Fruit fly (Drosophila melanogaster) whole organism, embryonic: ENCODE measurements around the gene CG17572.

Experiments used
- Atf3 ChIP-seq: fragments of 200-800 bp; sonication (Bioruptor generic); optimal IDR thresholded peaks from 3 replicates; lab custom pipeline; 2016; ENCODE audit warnings: missing biosample characterization, missing genetic modification characterization
- Awh ChIP-seq: fragments of 200-800 bp; sonication (Bioruptor generic); IDR thresholded peaks from 2 replicates; pipeline ENCODE4, ENCODE4 v1.3.6; 2022; ENCODE audit warnings: missing biosample characterization, missing genetic modification characterization
- B-H2 ChIP-seq: fragments of 200-800 bp; sonication (Bioruptor generic); optimal IDR thresholded peaks from 2 replicates; lab custom pipeline; 2018; ENCODE audit warnings: missing biosample characterization, mild to moderate bottlenecking, missing genetic modification characterization
- Bteb2 ChIP-seq: fragments of 200-800 bp; sonication (Bioruptor generic); optimal IDR thresholded peaks from 2 replicates; lab custom pipeline; 2016; ENCODE audit warnings: missing biosample characterization, missing genetic modification characterization
- C15 ChIP-seq: fragments of 200-800 bp; sonication (Bioruptor generic); IDR thresholded peaks from 3 replicates; pipeline ENCODE4 v1.3.6; 2022; ENCODE audit warnings: missing biosample characterization, missing genetic modification characterization
- CG10274 ChIP-seq: fragments of 200-800 bp; sonication (Bioruptor generic); optimal IDR thresholded peaks from 3 replicates; lab custom pipeline; 2017; ENCODE audit warnings: missing biosample characterization, mild to moderate bottlenecking, missing genetic modification characterization
- CG11085 ChIP-seq: fragments of 200-800 bp; sonication (Bioruptor generic); IDR thresholded peaks from 2 replicates; pipeline ENCODE4 v1.3.6; 2022; ENCODE audit warnings: missing biosample characterization, missing genetic modification characterization
- CG14050 ChIP-seq: fragments of 200-800 bp; sonication (Bioruptor generic); IDR thresholded peaks from 3 replicates; pipeline ENCODE4 v1.3.6; 2022; ENCODE audit warnings: missing biosample characterization, missing genetic modification characterization
- CG15011 ChIP-seq: fragments of 200-800 bp; sonication (Bioruptor generic); optimal IDR thresholded peaks from 3 replicates; lab custom pipeline; 2018; ENCODE audit warnings: missing biosample characterization, mild to moderate bottlenecking, missing genetic modification characterization
- CG1529 ChIP-seq: fragments of 200-800 bp; sonication (Bioruptor generic); optimal IDR thresholded peaks from 3 replicates; lab custom pipeline; 2018; ENCODE audit warnings: missing biosample characterization, missing genetic modification characterization
- CG15479 ChIP-seq: fragments of 200-800 bp; sonication (Bioruptor generic); optimal IDR thresholded peaks from 3 replicates; lab custom pipeline; 2019; ENCODE audit warnings: missing biosample characterization, mild to moderate bottlenecking, missing genetic modification characterization, moderate library complexity
- CG1647 ChIP-seq: fragments of 200-800 bp; sonication (Bioruptor generic); optimal IDR thresholded peaks from 3 replicates; lab custom pipeline; 2016; ENCODE audit warnings: missing biosample characterization, missing genetic modification characterization
- CG17186 ChIP-seq: fragments of 200-800 bp; sonication (Bioruptor generic); optimal IDR thresholded peaks from 3 replicates; lab custom pipeline; 2017; ENCODE audit warnings: missing biosample characterization, missing genetic modification reagents, missing genetic modification characterization
- CG17829 ChIP-seq: fragments of 200-800 bp; optimal IDR thresholded peaks from 2 replicates; lab custom pipeline; 2019; ENCODE audit warnings: missing biosample characterization, mild to moderate bottlenecking, missing genetic modification characterization, moderate library complexity
- CG1832 ChIP-seq: fragments of 200-800 bp; sonication (Bioruptor generic); optimal IDR thresholded peaks from 2 replicates; lab custom pipeline; 2017; ENCODE audit warnings: missing biosample characterization, mild to moderate bottlenecking, missing genetic modification characterization, inconsistent platforms
- CG2129 ChIP-seq: fragments of 200-800 bp; sonication (Bioruptor generic); IDR thresholded peaks from 2 replicates; pipeline ENCODE4 v1.3.6; 2022; ENCODE audit warnings: missing biosample characterization, missing genetic modification characterization; ENCODE audit not compliant: partially characterized antibody
- CG2712 ChIP-seq: fragments of 200-800 bp; optimal IDR thresholded peaks from 3 replicates; lab custom pipeline; 2019; ENCODE audit warnings: missing biosample characterization, mild to moderate bottlenecking, missing genetic modification characterization, moderate library complexity
- CG3838 ChIP-seq: fragments of 200-800 bp; sonication (Bioruptor generic); optimal IDR thresholded peaks from 3 replicates; lab custom pipeline; 2016; ENCODE audit warnings: missing biosample characterization, missing genetic modification characterization
- CG3995 ChIP-seq: fragments of 200-800 bp; sonication (Bioruptor generic); optimal IDR thresholded peaks from 3 replicates; lab custom pipeline; 2016; ENCODE audit warnings: missing biosample characterization, missing genetic modification characterization
- CG7556 ChIP-seq: fragments of 200-800 bp; sonication (Bioruptor generic); optimal IDR thresholded peaks from 2 replicates; lab custom pipeline; 2017; ENCODE audit warnings: missing biosample characterization, mild to moderate bottlenecking, missing genetic modification characterization
- CG7928 ChIP-seq: fragments of 200-800 bp; sonication (Bioruptor generic); optimal IDR thresholded peaks from 2 replicates; lab custom pipeline; 2017; ENCODE audit warnings: missing biosample characterization, mild to moderate bottlenecking, missing genetic modification characterization
- CG7963 ChIP-seq: fragments of 200-800 bp; sonication (Bioruptor generic); IDR thresholded peaks from 3 replicates; pipeline ENCODE4 v1.3.6; 2022; ENCODE audit warnings: missing biosample characterization, missing genetic modification characterization; ENCODE audit not compliant: partially characterized antibody
- CG7987 ChIP-seq: fragments of 200-800 bp; sonication (Bioruptor generic); optimal IDR thresholded peaks from 2 replicates; lab custom pipeline; 2018; ENCODE audit warnings: missing biosample characterization, mild to moderate bottlenecking, missing genetic modification characterization, moderate library complexity
- CG8478 ChIP-seq: fragments of >200 bp; optimal IDR thresholded peaks from 2 replicates; lab custom pipeline; 2018
- CG9215 ChIP-seq: fragments of 200-800 bp; sonication (Bioruptor generic); IDR thresholded peaks from 2 replicates; pipeline ENCODE4 v1.3.6; 2022; ENCODE audit warnings: missing biosample characterization, missing genetic modification characterization
- CoRest ChIP-seq: fragments of 200-800 bp; sonication (Bioruptor generic); optimal IDR thresholded peaks from 3 replicates; lab custom pipeline; 2018; ENCODE audit warnings: missing biosample characterization, mild to moderate bottlenecking, missing genetic modification characterization, moderate library complexity
- Dfd ChIP-seq, 2 experiments: fragments of >200 bp; optimal IDR thresholded peaks; 2 replicates each; lab custom pipeline; 2017; ENCODE audit warnings: missing biosample characterization in 2 of 2, missing genetic modification characterization in 2 of 2
- Dref ChIP-seq: fragments of 200-800 bp; sonication (Bioruptor generic); IDR thresholded peaks from 2 replicates; pipeline ENCODE4 v1.3.6; 2022; ENCODE audit warnings: missing biosample characterization, missing genetic modification characterization
- Hand ChIP-seq: fragments of 200-800 bp; sonication (Bioruptor generic); optimal IDR thresholded peaks from 2 replicates; lab custom pipeline; 2017; ENCODE audit warnings: mild to moderate bottlenecking, missing biosample characterization, missing genetic modification reagents, missing genetic modification characterization
- Hey ChIP-seq: fragments of 200-800 bp; sonication (Bioruptor generic); optimal IDR thresholded peaks from 3 replicates; lab custom pipeline; 2018; ENCODE audit warnings: missing biosample characterization, mild to moderate bottlenecking, missing genetic modification characterization
- Hsf ChIP-seq: fragments of 200-800 bp; sonication (Bioruptor generic); optimal IDR thresholded peaks from 3 replicates; lab custom pipeline; 2016; ENCODE audit warnings: missing biosample characterization, missing genetic modification characterization
- MBD-R2 ChIP-seq: fragments of 200-800 bp; sonication (Bioruptor generic); IDR thresholded peaks from 2 replicates; pipeline ENCODE4 v1.3.6; 2022; ENCODE audit warnings: missing biosample characterization, missing genetic modification characterization
- NFAT ChIP-seq: fragments of 200-800 bp; sonication (Bioruptor generic); IDR thresholded peaks from 2 replicates; pipeline ENCODE4 v1.3.6; 2022; ENCODE audit warnings: missing biosample characterization, missing genetic modification characterization
- Optix ChIP-seq: fragments of 200-800 bp; sonication (Bioruptor generic); IDR thresholded peaks from 3 replicates; pipeline ENCODE4 v1.3.6; 2022; ENCODE audit warnings: missing biosample characterization, missing genetic modification characterization
- Sry-β ChIP-seq: fragments of 200-800 bp; sonication (Bioruptor generic); optimal IDR thresholded peaks from 2 replicates; lab custom pipeline; 2018; ENCODE audit warnings: missing biosample characterization, mild to moderate bottlenecking, missing genetic modification characterization, moderate library complexity
- Ssrp ChIP-seq: fragments of 200-800 bp; sonication (Bioruptor generic); optimal IDR thresholded peaks from 2 replicates; lab custom pipeline; 2018; ENCODE audit warnings: missing biosample characterization, mild to moderate bottlenecking, missing genetic modification characterization, moderate library complexity
- ap ChIP-seq: fragments of 200-800 bp; sonication (Bioruptor generic); IDR thresholded peaks from 2 replicates; pipeline ENCODE4 v1.3.6; 2022; ENCODE audit warnings: missing biosample characterization, missing genetic modification characterization
- ara ChIP-seq: fragments of 200-800 bp; sonication (Bioruptor generic); IDR thresholded peaks from 2 replicates; pipeline ENCODE4 v1.3.6; 2022; ENCODE audit warnings: missing biosample characterization, missing genetic modification characterization
- az2 ChIP-seq: fragments of 200-800 bp; sonication (Bioruptor generic); optimal IDR thresholded peaks from 3 replicates; lab custom pipeline; 2016; ENCODE audit warnings: missing biosample characterization, missing genetic modification characterization
- corto ChIP-seq: fragments of 200-800 bp; sonication (Bioruptor generic); optimal IDR thresholded peaks from 2 replicates; lab custom pipeline; 2016; ENCODE audit warnings: missing biosample characterization, mild to moderate bottlenecking, missing genetic modification characterization, moderate library complexity
- danr ChIP-seq: fragments of 200-800 bp; sonication (Bioruptor generic); IDR thresholded peaks from 2 replicates; pipeline ENCODE4 v1.3.6; 2022; ENCODE audit warnings: missing biosample characterization, missing genetic modification characterization
- dmrt99B ChIP-seq: fragments of 200-800 bp; sonication (Bioruptor generic); optimal IDR thresholded peaks from 2 replicates; lab custom pipeline; 2018; ENCODE audit warnings: missing biosample characterization, mild to moderate bottlenecking, missing genetic modification characterization, moderate library complexity
- grau ChIP-seq: fragments of 200-800 bp; optimal IDR thresholded peaks from 3 replicates; lab custom pipeline; 2019; ENCODE audit warnings: missing biosample characterization, mild to moderate bottlenecking, missing genetic modification characterization, moderate library complexity
- jing ChIP-seq: fragments of 200-800 bp; sonication (Bioruptor generic); optimal IDR thresholded peaks from 2 replicates; lab custom pipeline; 2018; ENCODE audit warnings: missing biosample characterization, mild to moderate bottlenecking, missing genetic modification characterization
- lbe ChIP-seq: fragments of 200-800 bp; sonication (Bioruptor generic); optimal IDR thresholded peaks from 2 replicates; lab custom pipeline; 2016; ENCODE audit warnings: missing biosample characterization, mild to moderate bottlenecking, missing genetic modification characterization
- pan ChIP-seq, 4 experiments: fragments of >200 bp in 3 of 4; fragments of 200-800 bp in 1 of 4; sonication (Bioruptor generic) in 1 of 4; optimal IDR thresholded peaks in 3 of 4; IDR thresholded peaks in 1 of 4; 2 replicates each; pipeline versions ENCODE4 v1.3.6 to Lab custom; 2017 to 2022; ENCODE audit warnings: missing biosample characterization in 2 of 4, missing genetic modification characterization in 2 of 4, mixed read lengths in 1 of 4
- pho ChIP-seq: fragments of 200-800 bp; sonication (Bioruptor generic); optimal IDR thresholded peaks from 2 replicates; lab custom pipeline; 2016; ENCODE audit warnings: missing biosample characterization, missing genetic modification characterization
- prd ChIP-seq, 3 experiments: fragments of >200 bp in 2 of 3; fragments of 200-800 bp in 1 of 3; sonication (Bioruptor generic) in 1 of 3; optimal IDR thresholded peaks in 2 of 3; IDR thresholded peaks in 1 of 3; 2 replicates in 2 of 3; 3 replicates in 1 of 3; pipeline versions ENCODE4 v1.3.6 to Lab custom; 2017 to 2022; ENCODE audit warnings: missing biosample characterization in 1 of 3, missing genetic modification characterization in 1 of 3
- ttk ChIP-seq: fragments of 200-800 bp; sonication (Bioruptor generic); IDR thresholded peaks from 2 replicates; pipeline ENCODE4 v2.1.2; 2022; ENCODE audit warnings: missing biosample characterization, missing genetic modification characterization
- vvl ChIP-seq: fragments of 200-800 bp; sonication (Bioruptor generic); IDR thresholded peaks from 2 replicates; pipeline ENCODE4 v1.3.6; 2022; ENCODE audit warnings: missing biosample characterization, missing genetic modification characterization
- wdn ChIP-seq: fragments of 200-800 bp; sonication (Bioruptor generic); IDR thresholded peaks from 2 replicates; pipeline ENCODE4 v1.3.6; 2022; ENCODE audit warnings: missing biosample characterization, missing genetic modification characterization

Gene CG17572

DNA sequence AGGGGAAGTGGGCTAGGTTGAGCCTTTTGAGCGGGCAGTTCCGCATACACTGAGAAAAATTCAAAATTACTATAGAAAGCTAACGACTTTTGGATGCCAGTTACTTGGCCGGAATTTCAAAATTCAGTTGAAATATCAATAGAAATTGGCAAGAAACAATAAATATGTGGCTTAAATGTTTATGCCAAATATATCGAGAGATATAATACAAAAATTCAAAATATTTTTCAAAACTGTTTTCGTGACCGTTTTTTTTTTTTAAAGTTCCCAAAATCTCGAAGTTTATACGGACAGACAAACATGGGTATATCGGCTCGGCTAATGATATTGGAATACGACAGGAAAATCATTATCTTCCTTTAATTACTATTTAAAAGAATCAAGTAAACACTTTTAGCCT is 47.0 kb upstream of the CG17572 start (continued):
- TF ChIP-seq CG10274 (GFP tag; lab: Kevin White, UChicago): peak; percentile 3
- TF ChIP-seq wdn (GFP tag; lab: Robert Waterston, UW): no peak
- TF ChIP-seq CG3995 (GFP tag; lab: Kevin White, UChicago): no peak
- TF ChIP-seq dmrt99B (tag; lab: Kevin White, UChicago): peak; percentile 60
- TF ChIP-seq Hand (GFP tag; lab: Kevin White, UChicago): peak; percentile 25
- no peak for TF ChIP-seq MBD-R2 (GFP tag; lab: Robert Waterston, UW)
- TF ChIP-seq CG15479 (GFP tag; lab: Kevin White, UChicago): no peak
- TF ChIP-seq CoRest: peak; percentile 55
- no peak for TF ChIP-seq CG2129 (GFP tag; lab: Robert Waterston, UW)
- no peak for TF ChIP-seq danr (GFP tag; lab: Robert Waterston, UW)
- no peak for TF ChIP-seq grau (tag; lab: Kevin White, UChicago)
- TF ChIP-seq ttk (GFP tag; lab: Robert Waterston, UW): no peak
- no peak for TF ChIP-seq ara
- no peak for TF ChIP-seq CG11085 (GFP tag; lab: Robert Waterston, UW)
- no peak for TF ChIP-seq Awh (GFP tag; lab: Robert Waterston, UW)
- TF ChIP-seq CG2712: peak; percentile 27
- no peak for TF ChIP-seq Sry-β (GFP tag; lab: Kevin White, UChicago)
- TF ChIP-seq C15 (GFP tag; lab: Robert Waterston, UW): no peak
- TF ChIP-seq ap (GFP tag; lab: Robert Waterston, UW): no peak
- no peak for TF ChIP-seq Dref (GFP tag; lab: Robert Waterston, UW)
- peak; percentile 38; the same call in 1 of the 2 replicates for TF ChIP-seq CG9215 (GFP tag; lab: Robert Waterston, UW)
- no peak for TF ChIP-seq NFAT
- no peak for TF ChIP-seq Optix (GFP tag; lab: Robert Waterston, UW)
- TF ChIP-seq B-H2 (GFP tag; lab: Kevin White, UChicago): no peak
- no peak for TF ChIP-seq CG17829 (tag; lab: Kevin White, UChicago)
- no peak for TF ChIP-seq CG14050 (GFP tag; lab: Robert Waterston, UW)
- no peak for TF ChIP-seq CG7928 (GFP tag; lab: Kevin White, UChicago)
- no peak for TF ChIP-seq CG7963 (GFP tag; lab: Robert Waterston, UW)
- TF ChIP-seq Hsf (GFP tag; lab: Kevin White, UChicago): peak; percentile 12
- TF ChIP-seq CG1529 (GFP tag; lab: Kevin White, UChicago): no peak
- no peak for TF ChIP-seq Hey
- TF ChIP-seq corto: no peak
- no peak for TF ChIP-seq CG15011 (GFP tag; lab: Kevin White, UChicago)
- TF ChIP-seq Atf3 (GFP tag; lab: Kevin White, UChicago): no peak
- TF ChIP-seq prd (optimal IDR thresholded peaks at IDR 0.05; lab: Kevin White, UChicago): no peak
- TF ChIP-seq prd (GFP tag; IDR thresholded peaks at IDR 0.05; lab: Robert Waterston, UW): peak; percentile 55; the same call in 2 of the 3 replicates
- no peak for TF ChIP-seq CG1647 (GFP tag; lab: Kevin White, UChicago)
- TF ChIP-seq CG7987 (GFP tag; lab: Kevin White, UChicago): no peak
- peak; percentile 37; the same call in 1 of the 2 replicates for TF ChIP-seq vvl (GFP tag; lab: Robert Waterston, UW)
- no peak for TF ChIP-seq CG8478
- TF ChIP-seq Dfd (GFP tag; optimal IDR thresholded peaks at IDR 0.05; lab: Kevin White, UChicago): no peak
- TF ChIP-seq pan (optimal IDR thresholded peaks at IDR 0.05; lab: Kevin White, UChicago): no peak
- peak in 1 of 2 experiments; percentile 37 for TF ChIP-seq pan (GFP tag; optimal IDR thresholded peaks at IDR 0.05 in 1 of 2, IDR thresholded peaks at IDR 0.05 in 1 of 2)
- TF ChIP-seq CG3838 (GFP tag; lab: Kevin White, UChicago): no peak
- no peak for TF ChIP-seq Bteb2
- TF ChIP-seq CG1832: no peak
- no peak for TF ChIP-seq CG17186 (GFP tag; lab: Kevin White, UChicago)
- peak; percentile 1 for TF ChIP-seq az2 (GFP tag; lab: Kevin White, UChicago)
- TF ChIP-seq pho (GFP tag; lab: Kevin White, UChicago): peak; percentile 35
- peak; percentile 62 for TF ChIP-seq Ssrp
- TF ChIP-seq CG7556 (GFP tag; lab: Kevin White, UChicago): peak; percentile 69
- TF ChIP-seq jing (GFP tag; lab: Kevin White, UChicago): no peak
- no peak for TF ChIP-seq lbe (GFP tag; lab: Kevin White, UChicago)
